Fruit fly (Drosophila melanogaster) whole organism, prepupa: ENCODE data around the gene CG2930.

Experiments
- CG10631 ChIP-seq: fragments of 200-800 bp; sonication (Bioruptor generic); optimal IDR thresholded peaks from 2 replicates; lab custom pipeline; 2016; ENCODE audit warnings: missing biosample characterization, missing genetic modification characterization
- CG10669 ChIP-seq: fragments of 200-800 bp; sonication (Bioruptor generic); optimal IDR thresholded peaks from 3 replicates; lab custom pipeline; 2018; ENCODE audit warnings: missing biosample characterization, mild to moderate bottlenecking, missing genetic modification characterization, moderate library complexity
- CG11294 ChIP-seq: fragments of 200-800 bp; sonication (Bioruptor generic); IDR thresholded peaks from 2 replicates; pipeline ENCODE4 v1.3.6; 2022; ENCODE audit warnings: missing biosample characterization, missing genetic modification characterization
- CG11762 ChIP-seq: fragments of 200-800 bp; sonication (Bioruptor generic); optimal IDR thresholded peaks from 3 replicates; lab custom pipeline; 2016; ENCODE audit warnings: missing biosample characterization, missing genetic modification characterization; ENCODE audit not compliant: insufficient read depth
- CG11902 ChIP-seq: fragments of 200-800 bp; sonication (Bioruptor generic); optimal IDR thresholded peaks from 3 replicates; lab custom pipeline; 2016; ENCODE audit warnings: missing biosample characterization, missing genetic modification characterization
- CG15336 ChIP-seq: fragments of 200-800 bp; sonication (Bioruptor generic); IDR thresholded peaks from 2 replicates; pipeline ENCODE4 v1.3.6; 2022; ENCODE audit warnings: missing biosample characterization, missing genetic modification characterization
- CG1621 ChIP-seq: fragments of 200-800 bp; sonication (Bioruptor generic); optimal IDR thresholded peaks from 3 replicates; lab custom pipeline; 2018; ENCODE audit warnings: missing biosample characterization, mild to moderate bottlenecking, missing genetic modification characterization
- CG3032 ChIP-seq: fragments of 200-800 bp; optimal IDR thresholded peaks from 2 replicates; lab custom pipeline; 2019; ENCODE audit warnings: missing biosample characterization, mild to moderate bottlenecking, missing genetic modification characterization, moderate library complexity
- CG31627 ChIP-seq: fragments of 200-800 bp; sonication (Bioruptor generic); optimal IDR thresholded peaks from 3 replicates; lab custom pipeline; 2016; ENCODE audit warnings: missing biosample characterization, missing genetic modification characterization
- CG32006 ChIP-seq: fragments of 200-800 bp; sonication (Bioruptor generic); optimal IDR thresholded peaks from 3 replicates; lab custom pipeline; 2017; ENCODE audit warnings: missing biosample characterization, mild to moderate bottlenecking, missing genetic modification characterization
- CG3919 ChIP-seq: fragments of 200-800 bp; sonication (Bioruptor generic); optimal IDR thresholded peaks from 3 replicates; lab custom pipeline; 2016; ENCODE audit warnings: missing biosample characterization, missing genetic modification characterization
- CG4318 ChIP-seq: fragments of 200-800 bp; sonication (Bioruptor generic); optimal IDR thresholded peaks from 3 replicates; lab custom pipeline; 2017; ENCODE audit warnings: missing biosample characterization, mild to moderate bottlenecking, missing genetic modification characterization
- CG6163 ChIP-seq: fragments of 200-800 bp; sonication (Bioruptor generic); IDR thresholded peaks from 3 replicates; pipeline ENCODE4 v1.3.6; 2022; ENCODE audit warnings: missing biosample characterization, missing genetic modification characterization
- CG6792 ChIP-seq: fragments of 200-800 bp; sonication (Bioruptor generic); optimal IDR thresholded peaks from 3 replicates; lab custom pipeline; 2016; ENCODE audit warnings: missing biosample characterization, missing genetic modification characterization
- CG6808 ChIP-seq: fragments of 200-800 bp; sonication (Bioruptor generic); optimal IDR thresholded peaks from 3 replicates; lab custom pipeline; 2017; ENCODE audit warnings: missing biosample characterization, missing genetic modification characterization, mild to moderate bottlenecking, moderate library complexity, missing genetic modification reagents
- CG6854 ChIP-seq: fragments of 200-800 bp; sonication (Bioruptor generic); optimal IDR thresholded peaks from 2 replicates; lab custom pipeline; 2017; ENCODE audit warnings: missing biosample characterization, mild to moderate bottlenecking, missing genetic modification characterization
- CG8119 ChIP-seq: fragments of 200-800 bp; sonication (Bioruptor generic); IDR thresholded peaks from 3 replicates; pipeline ENCODE4 v1.3.6; 2022; ENCODE audit warnings: missing biosample characterization, missing genetic modification characterization
- CG8319 ChIP-seq: fragments of 200-800 bp; sonication (Bioruptor generic); optimal IDR thresholded peaks from 3 replicates; lab custom pipeline; 2016; ENCODE audit warnings: missing biosample characterization, missing genetic modification characterization
- CG8632 ChIP-seq: fragments of 200-800 bp; sonication (Bioruptor generic); optimal IDR thresholded peaks from 3 replicates; lab custom pipeline; 2016; ENCODE audit warnings: missing biosample characterization, missing genetic modification characterization
- Eip75B ChIP-seq: fragments of 200-800 bp; sonication (Bioruptor generic); optimal IDR thresholded peaks from 3 replicates; lab custom pipeline; 2016; ENCODE audit warnings: missing biosample characterization, missing genetic modification characterization
- Eip78C ChIP-seq: fragments of 200-800 bp; sonication (Bioruptor generic); peaks from one replicate; lab custom pipeline; 2016; ENCODE audit warnings: missing biosample characterization, missing genetic modification characterization
- Eip93F ChIP-seq: fragments of 200-800 bp; sonication (Bioruptor generic); optimal IDR thresholded peaks from 2 replicates; lab custom pipeline; 2016; ENCODE audit warnings: missing biosample characterization, mild to moderate bottlenecking, missing genetic modification characterization
- Ets21C ChIP-seq: fragments of 200-800 bp; sonication (Bioruptor generic); optimal IDR thresholded peaks from 3 replicates; lab custom pipeline; 2016; ENCODE audit warnings: missing biosample characterization, missing genetic modification characterization
- Ets96B ChIP-seq: fragments of 200-800 bp; optimal IDR thresholded peaks from 2 replicates; lab custom pipeline; 2019; ENCODE audit warnings: missing biosample characterization, mild to moderate bottlenecking, missing genetic modification characterization, moderate library complexity
- Gug ChIP-seq: fragments of 200-800 bp; sonication (Bioruptor generic); IDR thresholded peaks from 2 replicates; pipeline ENCODE4 v1.3.6; 2022; ENCODE audit warnings: missing biosample characterization, missing genetic modification characterization
- Hr38 ChIP-seq: sonication (Bioruptor generic); optimal IDR thresholded peaks from 2 replicates; lab custom pipeline; 2016; ENCODE audit warnings: missing biosample characterization, missing genetic modification characterization
- Hr39 ChIP-seq: fragments of 200-800 bp; sonication (Bioruptor generic); optimal IDR thresholded peaks from 2 replicates; lab custom pipeline; 2016; ENCODE audit warnings: missing biosample characterization, missing genetic modification characterization
- Lpt ChIP-seq: fragments of 200-800 bp; sonication (Bioruptor generic); optimal IDR thresholded peaks from 3 replicates; lab custom pipeline; 2016; ENCODE audit warnings: missing biosample characterization, missing genetic modification characterization
- Met ChIP-seq: fragments of 200-800 bp; sonication (Bioruptor generic); optimal IDR thresholded peaks from 3 replicates; lab custom pipeline; 2016; ENCODE audit warnings: missing biosample characterization, missing genetic modification characterization
- OdsH ChIP-seq: fragments of 200-800 bp; sonication (Bioruptor generic); optimal IDR thresholded peaks from 3 replicates; lab custom pipeline; 2016; ENCODE audit warnings: missing biosample characterization, missing genetic modification characterization
- Smox ChIP-seq: fragments of 200-800 bp; sonication (Bioruptor generic); optimal IDR thresholded peaks from 3 replicates; lab custom pipeline; 2016; ENCODE audit warnings: missing biosample characterization, missing genetic modification characterization
- Sox102F ChIP-seq: fragments of 200-800 bp; sonication (Bioruptor generic); optimal IDR thresholded peaks from 2 replicates; lab custom pipeline; 2016; ENCODE audit warnings: missing biosample characterization, mild to moderate bottlenecking, missing genetic modification characterization
- Sox14 ChIP-seq: fragments of 200-800 bp; sonication (Bioruptor generic); optimal IDR thresholded peaks from 3 replicates; lab custom pipeline; 2016; ENCODE audit warnings: missing biosample characterization, missing genetic modification characterization
- Sox15 ChIP-seq: fragments of 200-800 bp; sonication (Bioruptor generic); optimal IDR thresholded peaks from 3 replicates; lab custom pipeline; 2016; ENCODE audit warnings: missing biosample characterization, missing genetic modification characterization
- achi ChIP-seq: fragments of 200-800 bp; sonication (Bioruptor generic); optimal IDR thresholded peaks from 3 replicates; lab custom pipeline; 2016; ENCODE audit warnings: missing biosample characterization, missing genetic modification characterization
- acj6 ChIP-seq: fragments of 200-800 bp; sonication (Bioruptor generic); optimal IDR thresholded peaks from 3 replicates; lab custom pipeline; 2016; ENCODE audit warnings: missing biosample characterization, missing genetic modification characterization
- cyc ChIP-seq: fragments of 200-800 bp; sonication (Bioruptor generic); optimal IDR thresholded peaks from 3 replicates; lab custom pipeline; 2016; ENCODE audit warnings: missing biosample characterization, missing genetic modification characterization
- dac ChIP-seq: fragments of 200-800 bp; sonication (Bioruptor generic); optimal IDR thresholded peaks from 2 replicates; lab custom pipeline; 2017; ENCODE audit warnings: missing biosample characterization, mild to moderate bottlenecking, missing genetic modification characterization
- dsx ChIP-seq: fragments of 200-800 bp; optimal IDR thresholded peaks from 3 replicates; lab custom pipeline; 2019; ENCODE audit warnings: missing biosample characterization, mild to moderate bottlenecking, missing genetic modification characterization, moderate library complexity; ENCODE audit not compliant: poor library complexity, severe bottlenecking
- esn ChIP-seq: fragments of 200-800 bp; sonication (Bioruptor generic); optimal IDR thresholded peaks from 2 replicates; lab custom pipeline; 2016; ENCODE audit warnings: missing biosample characterization, mild to moderate bottlenecking, missing genetic modification characterization, moderate library complexity
- fd59A ChIP-seq: fragments of 200-800 bp; sonication (Bioruptor generic); optimal IDR thresholded peaks from 2 replicates; lab custom pipeline; 2017; ENCODE audit warnings: missing biosample characterization, mild to moderate bottlenecking, missing genetic modification characterization, missing genetic modification reagents
- fd85E ChIP-seq: fragments of 200-800 bp; sonication (Bioruptor generic); optimal IDR thresholded peaks from 3 replicates; lab custom pipeline; 2016; ENCODE audit warnings: missing biosample characterization, missing genetic modification characterization
- fkh ChIP-seq: fragments of 200-800 bp; sonication (Bioruptor generic); optimal IDR thresholded peaks from 3 replicates; lab custom pipeline; 2017; ENCODE audit warnings: missing biosample characterization, mild to moderate bottlenecking, missing genetic modification characterization, moderate library complexity
- lz ChIP-seq: fragments of 200-800 bp; sonication (Bioruptor generic); optimal IDR thresholded peaks from 3 replicates; lab custom pipeline; 2016; ENCODE audit warnings: missing biosample characterization, missing genetic modification characterization
- net ChIP-seq: fragments of 200-800 bp; sonication (Bioruptor generic); optimal IDR thresholded peaks from 3 replicates; lab custom pipeline; 2016; ENCODE audit warnings: missing biosample characterization, missing genetic modification characterization
- pdm3 ChIP-seq: fragments of 200-800 bp; sonication (Bioruptor generic); optimal IDR thresholded peaks from 3 replicates; lab custom pipeline; 2016; ENCODE audit warnings: missing biosample characterization, missing genetic modification characterization
- salr ChIP-seq, 2 experiments: fragments of 200-800 bp; sonication (Bioruptor generic); optimal IDR thresholded peaks; 3 replicates each; lab custom pipeline; 2016 to 2018; ENCODE audit warnings: missing biosample characterization in 2 of 2, missing genetic modification characterization in 2 of 2, mild to moderate bottlenecking in 1 of 2
- spab ChIP-seq: fragments of 200-800 bp; sonication (Bioruptor generic); optimal IDR thresholded peaks from 2 replicates; lab custom pipeline; 2017; ENCODE audit warnings: missing biosample characterization, mild to moderate bottlenecking, missing genetic modification characterization, missing genetic modification reagents
- svp ChIP-seq: fragments of 200-800 bp; sonication (Bioruptor generic); peaks from one replicate; lab custom pipeline; 2016; ENCODE audit warnings: missing biosample characterization, missing genetic modification characterization
- topi ChIP-seq: fragments of 200-800 bp; sonication (Bioruptor generic); optimal IDR thresholded peaks from 3 replicates; lab custom pipeline; 2016; ENCODE audit warnings: missing biosample characterization, missing genetic modification characterization
- vri ChIP-seq: fragments of 200-800 bp; sonication (Bioruptor generic); optimal IDR thresholded peaks from 3 replicates; lab custom pipeline; 2016; ENCODE audit warnings: missing biosample characterization, mild to moderate bottlenecking, missing genetic modification characterization

CG2930 gene

DNA sequence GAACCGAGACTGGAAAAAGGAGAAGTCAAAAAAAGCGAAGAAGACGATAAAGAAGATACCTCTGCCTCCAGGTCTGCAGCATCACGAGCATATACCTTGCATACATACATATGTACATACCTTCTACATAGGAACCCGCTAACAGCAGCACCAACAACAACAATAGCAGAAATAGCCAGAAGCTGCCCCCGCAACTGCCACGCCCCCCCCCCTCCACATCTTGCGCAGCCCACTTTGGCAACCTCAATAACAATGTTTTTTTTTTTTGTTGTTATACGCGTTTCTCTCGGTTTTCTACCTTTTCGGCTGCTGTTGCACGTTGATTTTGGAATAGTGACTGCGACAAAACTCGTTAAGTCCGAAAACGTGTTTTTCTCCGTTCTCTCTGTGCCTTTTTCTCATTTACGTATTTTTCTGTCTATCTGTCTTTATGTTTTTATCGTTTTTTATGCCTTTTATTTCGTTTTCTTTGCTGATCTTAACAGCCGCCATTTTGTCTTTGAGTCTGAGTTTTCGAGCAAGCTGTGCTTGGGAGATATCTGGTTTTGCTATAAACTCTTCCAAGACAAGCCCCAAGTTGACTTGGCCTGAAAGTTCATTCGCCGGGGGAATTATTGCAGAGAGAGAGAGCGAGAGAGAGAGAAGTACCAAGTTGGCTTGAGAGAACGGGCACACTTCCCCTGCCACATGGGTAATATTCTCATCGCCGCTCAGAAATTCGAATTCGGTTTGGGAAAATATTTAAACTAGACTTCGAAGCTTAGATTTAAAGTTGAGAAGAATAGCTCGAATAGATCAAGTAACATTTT is 33.6 kb upstream of the CG2930 start:
- no peak for TF ChIP-seq fd85E (GFP tag; lab: Kevin White, UChicago)
- TF ChIP-seq CG4318 (GFP tag; lab: Kevin White, UChicago), result no peak
- TF ChIP-seq spab, result peak; percentile 30
- peak; percentile 66 for TF ChIP-seq CG6808
- TF ChIP-seq lz (GFP tag; lab: Kevin White, UChicago), result no peak
- TF ChIP-seq CG8632, result no peak
- peak; percentile 70 for TF ChIP-seq Eip78C (GFP tag; lab: Kevin White, UChicago)
- TF ChIP-seq Eip93F, result no peak
- TF ChIP-seq CG11762 (GFP tag; lab: Kevin White, UChicago), result no peak
- TF ChIP-seq CG10669 (GFP tag; lab: Kevin White, UChicago), result peak; percentile 53
- peak; percentile 16 for TF ChIP-seq net (GFP tag; lab: Kevin White, UChicago)
- peak; percentile 25 for TF ChIP-seq CG3032 (tag; lab: Kevin White, UChicago)
- TF ChIP-seq Sox14 (GFP tag; lab: Kevin White, UChicago), result no peak
- TF ChIP-seq CG6854, result no peak
- TF ChIP-seq salr (GFP tag; optimal IDR thresholded peaks at IDR 0.05; lab: Kevin White, UChicago), result no peak
- no peak for TF ChIP-seq acj6 (GFP tag; lab: Kevin White, UChicago)
- peak; percentile 50 for TF ChIP-seq Ets96B (tag; lab: Kevin White, UChicago)
- TF ChIP-seq CG32006 (GFP tag; lab: Kevin White, UChicago), result no peak
- TF ChIP-seq Sox102F (GFP tag; lab: Kevin White, UChicago), result no peak
- TF ChIP-seq CG8119 (GFP tag; lab: Robert Waterston, UW), result peak; percentile 59; the same call in 2 of the 3 replicates
- no peak for TF ChIP-seq CG3919 (GFP tag; lab: Kevin White, UChicago)
- no peak for TF ChIP-seq CG8319 (GFP tag; lab: Kevin White, UChicago)
- TF ChIP-seq CG1621 (tag; lab: Kevin White, UChicago), result peak; percentile 56
- peak; percentile 72 for TF ChIP-seq CG6163 (GFP tag; lab: Robert Waterston, UW)
- TF ChIP-seq Sox15 (GFP tag; lab: Kevin White, UChicago), result no peak
- TF ChIP-seq esn, result no peak
- TF ChIP-seq CG6792, result no peak
- no peak for TF ChIP-seq dac (GFP tag; lab: Kevin White, UChicago)
- peak; percentile 11 for TF ChIP-seq Eip75B (GFP tag; lab: Kevin White, UChicago)
- TF ChIP-seq achi (GFP tag; lab: Kevin White, UChicago), result no peak
- TF ChIP-seq dsx (GFP tag; lab: Kevin White, UChicago), result peak; percentile 52
- no peak for TF ChIP-seq Hr38
- TF ChIP-seq CG11902, result no peak
- TF ChIP-seq Smox (GFP tag; lab: Kevin White, UChicago), result no peak
- TF ChIP-seq cyc (GFP tag; lab: Kevin White, UChicago), result no peak
- no peak for TF ChIP-seq fkh (GFP tag; lab: Kevin White, UChicago)
- TF ChIP-seq CG31627 (GFP tag; lab: Kevin White, UChicago), result no peak
- no peak for TF ChIP-seq Ets21C
- no peak for TF ChIP-seq Gug (GFP tag; lab: Robert Waterston, UW)
- no peak for TF ChIP-seq topi (GFP tag; lab: Kevin White, UChicago)
- no peak for TF ChIP-seq CG11294 (GFP tag; lab: Robert Waterston, UW)
- TF ChIP-seq pdm3 (GFP tag; lab: Kevin White, UChicago), result no peak
- TF ChIP-seq vri (GFP tag; lab: Kevin White, UChicago), result no peak
- peak; percentile 11 for TF ChIP-seq Lpt (GFP tag; lab: Kevin White, UChicago)
- no peak for TF ChIP-seq svp (GFP tag; lab: Kevin White, UChicago)
- TF ChIP-seq fd59A, result no peak
- TF ChIP-seq CG10631, result no peak
- peak; percentile 68; the same call in 1 of the 2 replicates for TF ChIP-seq CG15336 (GFP tag; lab: Robert Waterston, UW)
- no peak for TF ChIP-seq Hr39
- no peak for TF ChIP-seq OdsH (GFP tag; lab: Kevin White, UChicago)
- TF ChIP-seq Met (GFP tag; lab: Kevin White, UChicago), result no peak
